Worm (Caenorhabditis elegans) whole organism, L1 larva: ENCODE data around the gene srd-8.
A peak's percentile ranks its signal among the peaks of the same experiment; 100 is the strongest.

ENCODE experiments used
- C16A3.4 ChIP-seq: fragments of 150-350 bp; optimal IDR thresholded peaks from 2 replicates; lab custom pipeline; 2014; ENCODE audit warnings: missing biosample characterization, missing genetic modification characterization
- F16B12.6 ChIP-seq: fragments of 150-350 bp; optimal IDR thresholded peaks from 2 replicates; lab custom pipeline; 2014; ENCODE audit warnings: missing biosample characterization, missing genetic modification characterization
- aha-1 ChIP-seq: fragments of 150-350 bp; optimal IDR thresholded peaks from 2 replicates; lab custom pipeline; 2014; ENCODE audit warnings: missing biosample characterization, missing genetic modification characterization
- ama-1 ChIP-seq: fragments of 150-350 bp; optimal IDR thresholded peaks from 2 replicates; lab custom pipeline; 2014
- blmp-1 ChIP-seq: fragments of 150-350 bp; optimal IDR thresholded peaks from 2 replicates; lab custom pipeline; 2014; ENCODE audit warnings: missing biosample characterization, missing genetic modification characterization
- ceh-8 ChIP-seq: fragments of 200-800 bp; sonication (Bioruptor generic); optimal IDR thresholded peaks from 2 replicates; lab custom pipeline; 2018; ENCODE audit warnings: mild to moderate bottlenecking, missing genetic modification characterization, moderate library complexity, missing compliant biosample characterization
- ceh-82 ChIP-seq, 3 experiments: fragments of 150-350 bp in 1 of 3; sonication (generic microtip) in 2 of 3; optimal IDR thresholded peaks; 2 replicates each; lab custom pipeline; 2014 to 2017; ENCODE audit warnings: missing biosample characterization in 3 of 3, missing genetic modification characterization in 3 of 3
- ceh-90 ChIP-seq: sonication (generic microtip); optimal IDR thresholded peaks from 2 replicates; lab custom pipeline; 2016; ENCODE audit warnings: missing genetic modification characterization, missing compliant biosample characterization
- dpl-1 ChIP-seq, 3 experiments: fragments of 150-350 bp in 2 of 3; sonication (generic microtip) in 1 of 3; optimal IDR thresholded peaks; 2 replicates each; lab custom pipeline; 2014 to 2017; ENCODE audit warnings: missing biosample characterization in 3 of 3, missing genetic modification characterization in 3 of 3, missing genetic modification reagents in 3 of 3
- efl-3 ChIP-seq: fragments of 200-800 bp; sonication (Bioruptor generic); optimal IDR thresholded peaks from 2 replicates; lab custom pipeline; 2018; ENCODE audit warnings: mild to moderate bottlenecking, missing genetic modification characterization, missing compliant biosample characterization
- egl-13 ChIP-seq: sonication (generic microtip); optimal IDR thresholded peaks from 2 replicates; lab custom pipeline; 2016; ENCODE audit warnings: missing genotype, missing genetic modification reagents, missing genetic modification characterization, missing compliant biosample characterization
- elt-3 ChIP-seq, 6 experiments: fragments of 150-350 bp in 1 of 6; sonication (generic microtip); optimal IDR thresholded peaks; 2 replicates each; lab custom pipeline; 2017 to 2018; ENCODE audit warnings: missing biosample characterization in 6 of 6, missing genetic modification characterization in 6 of 6, inconsistent platforms in 1 of 6
- ets-5 ChIP-seq: fragments of 200-800 bp; sonication (Bioruptor generic); IDR thresholded peaks from 2 replicates; pipeline ENCODE4 v1.3.6; 2022; ENCODE audit warnings: missing genetic modification characterization, missing compliant biosample characterization
- fkh-10 ChIP-seq: sonication (generic microtip); optimal IDR thresholded peaks from 2 replicates; lab custom pipeline; 2017; ENCODE audit warnings: missing biosample characterization, missing genetic modification reagents, missing genetic modification characterization
- fos-1 ChIP-seq: fragments of 150-350 bp; optimal IDR thresholded peaks from 2 replicates; lab custom pipeline; 2014; ENCODE audit warnings: missing biosample characterization, missing genetic modification characterization
- isw-1 ChIP-seq: fragments of 200-800 bp; sonication (Bioruptor generic); IDR thresholded peaks from 2 replicates; pipeline ENCODE4 v1.3.6; 2022; ENCODE audit warnings: missing genetic modification characterization, missing compliant biosample characterization
- jun-1 ChIP-seq: fragments of 150-350 bp; optimal IDR thresholded peaks from 2 replicates; lab custom pipeline; 2014; ENCODE audit warnings: missing biosample characterization, missing genetic modification reagents, missing genetic modification characterization
- lin-13 ChIP-seq: fragments of 150-350 bp; optimal IDR thresholded peaks from 2 replicates; lab custom pipeline; 2014; ENCODE audit warnings: missing biosample characterization, missing genetic modification reagents, missing genetic modification characterization
- lin-15B ChIP-seq: fragments of 150-350 bp; sonication (generic microtip); optimal IDR thresholded peaks from 3 replicates; lab custom pipeline; 2014; ENCODE audit warnings: missing biosample characterization, missing genetic modification characterization
- lin-35 ChIP-seq, 2 experiments: fragments of 150-350 bp; optimal IDR thresholded peaks; 2 replicates each; lab custom pipeline; 2014; ENCODE audit warnings: missing biosample characterization in 2 of 2, missing genetic modification characterization in 2 of 2, missing genetic modification reagents in 2 of 2
- lin-39 ChIP-seq: fragments of 150-350 bp; optimal IDR thresholded peaks from 2 replicates; lab custom pipeline; 2014; ENCODE audit warnings: missing biosample characterization, missing genetic modification reagents, missing genetic modification characterization
- mab-9 ChIP-seq: fragments of 200-800 bp; sonication (Bioruptor generic); IDR thresholded peaks from 2 replicates; pipeline ENCODE4 v1.3.6; 2022; ENCODE audit warnings: missing genetic modification reagents, missing genetic modification characterization, missing compliant biosample characterization
- mep-1 ChIP-seq: fragments of 150-350 bp; optimal IDR thresholded peaks from 2 replicates; lab custom pipeline; 2014; ENCODE audit warnings: missing biosample characterization, missing genetic modification characterization
- nhr-12 ChIP-seq: sonication (generic microtip); optimal IDR thresholded peaks from 2 replicates; lab custom pipeline; 2017; ENCODE audit warnings: missing biosample characterization, missing genetic modification characterization
- nhr-19 ChIP-seq: fragments of 200-800 bp; sonication (Bioruptor generic); conservative IDR thresholded peaks from 2 replicates; pipeline ENCODE4 v1.3.6; 2022; ENCODE audit warnings: missing genetic modification characterization, missing compliant biosample characterization
- nhr-20 ChIP-seq: sonication (generic microtip); optimal IDR thresholded peaks from 2 replicates; lab custom pipeline; 2016; ENCODE audit warnings: mild to moderate bottlenecking, missing genetic modification characterization, missing compliant biosample characterization
- nhr-237 ChIP-seq: fragments of 150-350 bp; optimal IDR thresholded peaks from 2 replicates; lab custom pipeline; 2014; ENCODE audit warnings: missing biosample characterization, missing genetic modification characterization
- nhr-71 ChIP-seq: sonication (generic microtip); optimal IDR thresholded peaks from 2 replicates; lab custom pipeline; 2016; ENCODE audit warnings: mild to moderate bottlenecking, missing genetic modification characterization, moderate library complexity, missing compliant biosample characterization
- nhr-76 ChIP-seq: sonication (generic microtip); optimal IDR thresholded peaks from 2 replicates; lab custom pipeline; 2017; ENCODE audit warnings: missing biosample characterization, missing genetic modification characterization
- nhr-77 ChIP-seq: fragments of 150-350 bp; optimal IDR thresholded peaks from 2 replicates; lab custom pipeline; 2014; ENCODE audit warnings: missing biosample characterization, missing genetic modification characterization
- nhr-85 ChIP-seq: sonication (generic microtip); peaks from one replicate; lab custom pipeline; 2016; ENCODE audit warnings: missing genetic modification characterization, inconsistent platforms, missing compliant biosample characterization
- nhr-90 ChIP-seq: sonication (generic microtip); optimal IDR thresholded peaks from 2 replicates; lab custom pipeline; 2016; ENCODE audit warnings: mild to moderate bottlenecking, missing genetic modification characterization, missing compliant biosample characterization; ENCODE audit not compliant: poor library complexity
- pag-3 ChIP-seq: sonication (generic microtip); optimal IDR thresholded peaks from 2 replicates; lab custom pipeline; 2017; ENCODE audit warnings: missing genetic modification characterization, mild to moderate bottlenecking, missing compliant biosample characterization, antibody characterized with exemption, borderline replicate concordance; ENCODE audit not compliant: insufficient read depth
- pqm-1 ChIP-seq: sonication (generic microtip); optimal IDR thresholded peaks from 3 replicates; lab custom pipeline; 2017; ENCODE audit warnings: missing biosample characterization, missing genetic modification characterization
- rnt-1 ChIP-seq: sonication (generic microtip); optimal IDR thresholded peaks from 2 replicates; lab custom pipeline; 2016; ENCODE audit warnings: mild to moderate bottlenecking, missing genetic modification characterization, moderate library complexity, missing compliant biosample characterization
- skn-1 ChIP-seq: fragments of 150-350 bp; optimal IDR thresholded peaks from 2 replicates; lab custom pipeline; 2014; ENCODE audit warnings: missing biosample characterization, missing genetic modification characterization
- snpc-4 ChIP-seq: fragments of 150-350 bp; optimal IDR thresholded peaks from 2 replicates; lab custom pipeline; 2014; ENCODE audit warnings: missing biosample characterization, missing genetic modification characterization
- sox-4 ChIP-seq: sonication (generic microtip); optimal IDR thresholded peaks from 2 replicates; lab custom pipeline; 2016; ENCODE audit warnings: missing genetic modification characterization, missing compliant biosample characterization
- sup-37 ChIP-seq: fragments of 200-800 bp; sonication (Bioruptor generic); optimal IDR thresholded peaks from 2 replicates; lab custom pipeline; 2018; ENCODE audit warnings: mild to moderate bottlenecking, missing genetic modification characterization, missing compliant biosample characterization
- swsn-7 ChIP-seq: sonication (generic microtip); optimal IDR thresholded peaks from 2 replicates; lab custom pipeline; 2016; ENCODE audit warnings: missing genetic modification characterization, missing compliant biosample characterization
- tbx-2 ChIP-seq: sonication (generic microtip); optimal IDR thresholded peaks from 2 replicates; lab custom pipeline; 2016; ENCODE audit warnings: missing genetic modification characterization, missing compliant biosample characterization
- tlp-1 ChIP-seq: fragments of 150-350 bp; optimal IDR thresholded peaks from 2 replicates; lab custom pipeline; 2014; ENCODE audit warnings: missing biosample characterization, missing genetic modification characterization
- unc-130 ChIP-seq: fragments of 150-350 bp; optimal IDR thresholded peaks from 2 replicates; lab custom pipeline; 2017; ENCODE audit warnings: missing biosample characterization, missing genetic modification characterization, inconsistent platforms
- unc-30 ChIP-seq: sonication (generic microtip); optimal IDR thresholded peaks from 2 replicates; lab custom pipeline; 2017; ENCODE audit warnings: missing biosample characterization, missing genetic modification characterization
- unc-62 ChIP-seq: fragments of 150-350 bp; optimal IDR thresholded peaks from 2 replicates; lab custom pipeline; 2014; ENCODE audit warnings: missing biosample characterization, missing genetic modification reagents, missing genetic modification characterization
- unc-98 ChIP-seq: fragments of 200-800 bp; sonication (Bioruptor generic); IDR thresholded peaks from 2 replicates; pipeline ENCODE4 v1.3.6; 2022; ENCODE audit warnings: missing genetic modification characterization, missing compliant biosample characterization
- xbp-1 ChIP-seq: sonication (generic microtip); optimal IDR thresholded peaks from 2 replicates; lab custom pipeline; 2016; ENCODE audit warnings: missing genetic modification characterization, missing compliant biosample characterization
- zag-1 ChIP-seq: fragments of 150-350 bp; optimal IDR thresholded peaks from 2 replicates; lab custom pipeline; 2014; ENCODE audit warnings: missing biosample characterization, missing genetic modification characterization
- zip-4 ChIP-seq: fragments of 200-800 bp; sonication (Bioruptor generic); optimal IDR thresholded peaks from 2 replicates; lab custom pipeline; 2018; ENCODE audit warnings: mild to moderate bottlenecking, missing genetic modification characterization, moderate library complexity, missing compliant biosample characterization
- ztf-11 ChIP-seq, 2 experiments: sonication (generic microtip); optimal IDR thresholded peaks; 2 replicates each; lab custom pipeline; 2016 to 2017; ENCODE audit warnings: missing genetic modification characterization in 2 of 2, missing biosample characterization in 1 of 2, missing compliant biosample characterization in 1 of 2

The srd-8 gene

ce11 chrIV:5593804-5594214 is 51.6 kb downstream of the srd-8 start (continued):
- TF ChIP-seq sup-37 (GFP tag; lab: Kevin White, UChicago) (no peak), fkh-10 (GFP tag; lab: Kevin White, UChicago) (no peak), F16B12.6 (no peak), zip-4 (GFP tag; lab: Kevin White, UChicago) (no peak), nhr-77 (tag; lab: Kevin White, UChicago) (peak; percentile 83), ceh-82 (tag; optimal IDR thresholded peaks at IDR 0.05; lab: Kevin White, UChicago) (peak in 1 of 3 experiments; percentile 28), blmp-1 (peak; percentile 84), nhr-19 (GFP tag; lab: Robert Waterston, UW) (peak; percentile 70), elt-3 (tag; optimal IDR thresholded peaks at IDR 0.05; lab: Kevin White, UChicago) (peak in 2 of 6 experiments; percentile 16 to 38), pag-3 (tag; lab: Kevin White, UChicago) (no peak), nhr-12 (no peak), rnt-1 (tag; lab: Kevin White, UChicago) (peak; percentile 69), ceh-8 (GFP tag; lab: Kevin White, UChicago) (no peak), dpl-1 (GFP tag; optimal IDR thresholded peaks at IDR 0.05; lab: Kevin White, UChicago) (peak; percentile 3 to 36 (median 11)), egl-13 (tag; lab: Kevin White, UChicago) (no peak), lin-35 (GFP tag; optimal IDR thresholded peaks at IDR 0.05; lab: Kevin White, UChicago) (peak; percentile 22 to 26), nhr-71 (peak; percentile 91), nhr-76 (tag; lab: Kevin White, UChicago) (no peak), C16A3.4 (tag; lab: Kevin White, UChicago) (peak; percentile 71), ama-1 (lab: Kevin White, UChicago) (no peak), ztf-11 (tag; optimal IDR thresholded peaks at IDR 0.05; lab: Kevin White, UChicago) (no peak), skn-1 (peak; percentile 50), lin-15B (tag; lab: Kevin White, UChicago) (no peak), jun-1 (tag; lab: Kevin White, UChicago) (peak; percentile 14), fos-1 (no peak), xbp-1 (tag; lab: Kevin White, UChicago) (peak; percentile 77), unc-98 (GFP tag; lab: Robert Waterston, UW) (0 out of 2 replicates have a peak, but pooled peaks have one; percentile 33), unc-130 (tag; lab: Kevin White, UChicago) (peak; percentile 67), nhr-237 (no peak), snpc-4 (tag; lab: Kevin White, UChicago) (no peak), ceh-90 (tag; lab: Kevin White, UChicago) (no peak), unc-30 (tag; lab: Kevin White, UChicago) (no peak), lin-39 (tag; lab: Kevin White, UChicago) (peak; percentile 65), nhr-20 (peak; percentile 74), nhr-85 (tag; lab: Kevin White, UChicago) (peak; percentile 95), swsn-7 (peak; percentile 48), isw-1 (no peak), pqm-1 (no peak), unc-62 (GFP tag; lab: Kevin White, UChicago) (peak; percentile 12), zag-1 (tag; lab: Kevin White, UChicago) (no peak), aha-1 (no peak), sox-4 (no peak), lin-13 (GFP tag; lab: Kevin White, UChicago) (peak; percentile 71), mab-9 (GFP tag; lab: Robert Waterston, UW) (no peak), nhr-90 (tag; lab: Kevin White, UChicago) (peak; percentile 69), ets-5 (GFP tag; lab: Robert Waterston, UW) (no peak), mep-1 (tag; lab: Kevin White, UChicago) (peak; percentile 83), tlp-1 (tag; lab: Kevin White, UChicago) (no peak), tbx-2 (tag; lab: Kevin White, UChicago) (peak; percentile 71), efl-3 (GFP tag; lab: Kevin White, UChicago) (no peak)
